Worm (Caenorhabditis elegans) whole organism, L4 larva: ENCODE results near the gene str-161.

ENCODE experiments used
- ZK546.5 ChIP-seq, 2 experiments: sonication (generic microtip); optimal IDR thresholded peaks; 2 replicates each; lab custom pipeline; 2017; ENCODE audit warnings: missing biosample characterization in 2 of 2, missing genetic modification characterization in 2 of 2
- ceh-20 ChIP-seq: fragments of 200-800 bp; sonication (Bioruptor generic); IDR thresholded peaks from 2 replicates; pipeline ENCODE4 v1.3.6; 2022; ENCODE audit warnings: missing genetic modification reagents, missing genetic modification characterization, missing compliant biosample characterization
- ceh-28 ChIP-seq: fragments of 150-350 bp; optimal IDR thresholded peaks from 2 replicates; lab custom pipeline; 2014; ENCODE audit warnings: missing biosample characterization, missing genetic modification reagents, missing genetic modification characterization
- ceh-62 ChIP-seq: sonication (generic microtip); optimal IDR thresholded peaks from 2 replicates; lab custom pipeline; 2017; ENCODE audit warnings: missing biosample characterization, missing genetic modification characterization
- daf-16 ChIP-seq, 3 experiments: sonication (generic microtip); optimal IDR thresholded peaks; 2 replicates each; lab custom pipeline; 2016 to 2017; ENCODE audit warnings: missing genetic modification characterization in 3 of 3, missing genetic modification reagents in 3 of 3, mild to moderate bottlenecking in 2 of 3, missing compliant biosample characterization in 2 of 3, missing biosample characterization in 1 of 3, moderate library complexity in 1 of 3
- daf-8 ChIP-seq: fragments of 200-800 bp; sonication (Bioruptor generic); IDR thresholded peaks from 2 replicates; pipeline ENCODE4 v1.3.6; 2022; ENCODE audit warnings: missing genetic modification characterization, missing compliant biosample characterization
- egl-43 ChIP-seq: fragments of 200-800 bp; sonication (Bioruptor generic); IDR thresholded peaks from 2 replicates; pipeline ENCODE4 v1.3.6; 2022; ENCODE audit warnings: missing genetic modification reagents, missing genetic modification characterization, missing compliant biosample characterization
- fos-1 ChIP-seq: fragments of 150-350 bp; optimal IDR thresholded peaks from 2 replicates; lab custom pipeline; 2014; ENCODE audit warnings: missing biosample characterization, missing genetic modification characterization
- gei-8 ChIP-seq: fragments of 200-800 bp; sonication (Bioruptor generic); optimal IDR thresholded peaks from 2 replicates; lab custom pipeline; 2018; ENCODE audit warnings: mild to moderate bottlenecking, missing genetic modification characterization, missing compliant biosample characterization
- hlh-11 ChIP-seq: fragments of 200-800 bp; sonication (Bioruptor generic); optimal IDR thresholded peaks from 2 replicates; lab custom pipeline; 2018; ENCODE audit warnings: mild to moderate bottlenecking, missing genetic modification characterization, missing compliant biosample characterization
- hlh-30 ChIP-seq: sonication (generic microtip); optimal IDR thresholded peaks from 2 replicates; lab custom pipeline; 2017; ENCODE audit warnings: antibody characterized with exemption, mild to moderate bottlenecking, missing genetic modification characterization, missing compliant biosample characterization; ENCODE audit not compliant: insufficient read depth
- hmg-1.1 ChIP-seq: fragments of 200-800 bp; sonication (Bioruptor generic); IDR thresholded peaks from 2 replicates; pipeline ENCODE4 v1.3.6; 2022; ENCODE audit warnings: missing genetic modification reagents, missing genetic modification characterization, missing compliant biosample characterization
- lim-7 ChIP-seq: fragments of 200-800 bp; sonication (Bioruptor generic); IDR thresholded peaks from 2 replicates; pipeline ENCODE4 v1.3.6; 2022; ENCODE audit warnings: missing genetic modification characterization, missing compliant biosample characterization
- lin-15B ChIP-seq: fragments of 150-350 bp; sonication (generic microtip); optimal IDR thresholded peaks from 3 replicates; lab custom pipeline; 2014; ENCODE audit warnings: missing biosample characterization, missing genetic modification characterization
- lir-3 ChIP-seq: sonication (generic microtip); optimal IDR thresholded peaks from 2 replicates; lab custom pipeline; 2016; ENCODE audit warnings: mild to moderate bottlenecking, missing genetic modification characterization, missing compliant biosample characterization
- madf-5 ChIP-seq, 2 experiments: fragments of 200-800 bp; sonication (Bioruptor generic); IDR thresholded peaks; 2 replicates each; pipeline ENCODE4 v1.3.6; 2022; ENCODE audit warnings: missing compliant biosample characterization in 2 of 2, missing genetic modification characterization in 2 of 2
- mxl-3 ChIP-seq: fragments of 200-800 bp; sonication (Bioruptor generic); optimal IDR thresholded peaks from 2 replicates; lab custom pipeline; 2018; ENCODE audit warnings: mild to moderate bottlenecking, missing genetic modification characterization, missing compliant biosample characterization
- nhr-25 ChIP-seq: sonication (generic microtip); optimal IDR thresholded peaks from 2 replicates; lab custom pipeline; 2017; ENCODE audit warnings: missing genetic modification characterization, mild to moderate bottlenecking, missing compliant biosample characterization, antibody characterized with exemption, moderate library complexity, borderline replicate concordance; ENCODE audit not compliant: insufficient read depth
- nhr-42 ChIP-seq: fragments of 200-800 bp; sonication (Bioruptor generic); IDR thresholded peaks from 2 replicates; pipeline ENCODE4 v1.3.6; 2022; ENCODE audit warnings: missing genetic modification characterization, missing compliant biosample characterization
- pqm-1 ChIP-seq: sonication (generic microtip); optimal IDR thresholded peaks from 2 replicates; lab custom pipeline; 2017; ENCODE audit warnings: missing biosample characterization, missing genetic modification characterization
- tag-97 ChIP-seq: fragments of 200-800 bp; sonication (Bioruptor generic); IDR thresholded peaks from 2 replicates; pipeline ENCODE4 v1.3.6; 2022; ENCODE audit warnings: missing genetic modification characterization, missing compliant biosample characterization
- tra-1 ChIP-seq: fragments of 200-800 bp; sonication (Bioruptor generic); IDR thresholded peaks from 2 replicates; pipeline ENCODE4 v1.3.6; 2022; ENCODE audit warnings: missing genetic modification reagents, missing genetic modification characterization, missing compliant biosample characterization
- unc-39 ChIP-seq: sonication (generic microtip); optimal IDR thresholded peaks from 2 replicates; lab custom pipeline; 2017; ENCODE audit warnings: missing biosample characterization, missing genetic modification characterization
- unc-62 ChIP-seq, 3 experiments: fragments of 150-350 bp in 1 of 3; sonication (generic microtip); optimal IDR thresholded peaks in 2 of 3; peaks in 1 of 3; 1 replicate in 1 of 3; 2 replicates in 2 of 3; lab custom pipeline; 2014 to 2017; ENCODE audit warnings: missing biosample characterization in 3 of 3, missing genetic modification characterization in 3 of 3, missing genetic modification reagents in 3 of 3, missing genotype in 1 of 3
- zip-2 ChIP-seq: fragments of 150-350 bp; optimal IDR thresholded peaks from 2 replicates; lab custom pipeline; 2014; ENCODE audit warnings: missing biosample characterization, missing genetic modification characterization

str-161 gene

DNA sequence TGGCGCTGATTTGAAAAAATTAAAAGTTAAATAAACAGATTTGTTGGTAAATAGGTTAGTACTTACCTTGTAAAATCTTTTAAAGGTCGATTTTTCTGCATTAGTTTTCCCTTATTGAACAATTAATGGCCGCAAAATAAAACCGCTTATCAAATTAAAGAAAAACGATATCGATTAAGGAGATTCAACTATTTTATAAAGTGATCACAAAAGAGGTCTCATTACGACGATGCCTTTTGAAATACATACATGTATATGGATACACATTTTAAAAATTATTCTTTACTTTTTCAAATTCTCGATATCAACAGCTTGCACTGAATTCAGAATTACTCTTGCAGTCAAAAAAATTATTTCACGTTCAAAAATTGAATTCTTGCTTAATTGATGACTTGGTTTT is 45.3 kb downstream of the str-161 start, which contains the start of gene Y17G9A.3:
Gene Y17G9A.3 (minus strand): TSS at position 101 of the 400 bp plus-strand sequence.
- TF ChIP-seq zip-2 (tag; lab: Kevin White, UChicago) (no peak), hlh-11 (tag; lab: Kevin White, UChicago) (no peak), lim-7 (no peak), lin-15B (tag; lab: Kevin White, UChicago) (no peak), pqm-1 (tag; lab: Kevin White, UChicago) (no peak), ceh-62 (tag; lab: Kevin White, UChicago) (no peak), egl-43 (GFP tag; lab: Robert Waterston, UW) (no peak), unc-62 (GFP tag; optimal IDR thresholded peaks at IDR 0.05 in 1 of 2; lab: Kevin White, UChicago) (no peak), unc-62 (tag; optimal IDR thresholded peaks at IDR 0.05; lab: Kevin White, UChicago) (no peak), unc-39 (tag; lab: Kevin White, UChicago) (no peak), lir-3 (tag; lab: Kevin White, UChicago) (no peak), ceh-20 (GFP tag; lab: Robert Waterston, UW) (no peak), madf-5 (GFP tag; IDR thresholded peaks at IDR 0.05; lab: Robert Waterston, UW) (no peak), hmg-1.1 (GFP tag; lab: Robert Waterston, UW) (no peak)

DNA sequence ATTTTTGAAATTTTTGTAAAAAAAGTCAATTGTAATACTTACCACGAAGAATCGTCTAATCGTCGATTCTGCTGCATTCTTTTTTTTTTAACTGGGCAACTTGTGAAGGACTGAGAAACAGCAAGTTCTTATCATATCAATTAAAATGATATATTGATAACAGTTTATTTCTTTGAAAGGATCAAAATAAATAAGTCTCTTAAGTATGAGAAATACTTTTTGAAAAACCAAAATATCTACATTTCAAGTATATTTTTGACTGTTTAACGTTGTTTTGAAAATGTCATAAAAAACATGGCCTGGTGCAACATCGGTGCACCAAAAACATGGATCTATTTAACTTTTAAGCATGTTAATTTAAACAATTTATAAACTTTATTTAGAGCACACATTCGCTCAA is 47.7 kb downstream of the str-161 start, which contains the start of gene Y17G9A.2:
Gene Y17G9A.2 (minus strand): TSS at position 101 of the 400 bp plus-strand sequence.
- TF ChIP-seq mxl-3 (no peak), ZK546.5 (tag; optimal IDR thresholded peaks at IDR 0.05; lab: Kevin White, UChicago) (no peak), nhr-42 (GFP tag; lab: Robert Waterston, UW) (no peak), ceh-28 (tag; lab: Kevin White, UChicago) (no peak), daf-16 (GFP tag; optimal IDR thresholded peaks at IDR 0.05; lab: Kevin White, UChicago) (no peak), daf-16 (tag; optimal IDR thresholded peaks at IDR 0.05; lab: Kevin White, UChicago) (no peak), hlh-30 (no peak), ceh-62 (tag; lab: Kevin White, UChicago) (no peak), tra-1 (GFP tag; lab: Robert Waterston, UW) (no peak), hlh-11 (tag; lab: Kevin White, UChicago) (no peak), nhr-25 (no peak), gei-8 (GFP tag; lab: Kevin White, UChicago) (no peak), tag-97 (GFP tag; lab: Robert Waterston, UW) (no peak), fos-1 (tag; lab: Kevin White, UChicago) (no peak), daf-8 (GFP tag; lab: Robert Waterston, UW) (no peak)
- TF ChIP-seq, all 104 proteins: peak for 0
